Worm (Caenorhabditis elegans) whole organism, L1 larva: ENCODE results near the gene spig-3.

Experiments used
- C04F5.9 ChIP-seq: sonication (generic microtip); optimal IDR thresholded peaks from 2 replicates; lab custom pipeline; 2016; ENCODE audit warnings: missing genetic modification characterization, missing compliant biosample characterization
- C34B4.2 ChIP-seq: sonication (generic microtip); optimal IDR thresholded peaks from 2 replicates; lab custom pipeline; 2017; ENCODE audit warnings: mild to moderate bottlenecking, missing genetic modification characterization, missing compliant biosample characterization
- Y116A8C.19 ChIP-seq: sonication (generic microtip); optimal IDR thresholded peaks from 2 replicates; lab custom pipeline; 2016; ENCODE audit warnings: missing compliant biosample characterization, missing genetic modification characterization, borderline replicate concordance
- aha-1 ChIP-seq: fragments of 150-350 bp; optimal IDR thresholded peaks from 2 replicates; lab custom pipeline; 2014; ENCODE audit warnings: missing biosample characterization, missing genetic modification characterization
- aly-2 ChIP-seq: fragments of 150-350 bp; optimal IDR thresholded peaks from 2 replicates; lab custom pipeline; 2014; ENCODE audit warnings: missing biosample characterization, missing genetic modification characterization
- ceh-8 ChIP-seq: fragments of 200-800 bp; sonication (Bioruptor generic); optimal IDR thresholded peaks from 2 replicates; lab custom pipeline; 2018; ENCODE audit warnings: mild to moderate bottlenecking, missing genetic modification characterization, moderate library complexity, missing compliant biosample characterization
- ces-1 ChIP-seq: fragments of 150-350 bp; optimal IDR thresholded peaks from 2 replicates; lab custom pipeline; 2014; ENCODE audit warnings: missing biosample characterization, missing genetic modification reagents, missing genetic modification characterization
- dpl-1 ChIP-seq, 3 experiments: fragments of 150-350 bp in 2 of 3; sonication (generic microtip) in 1 of 3; optimal IDR thresholded peaks; 2 replicates each; lab custom pipeline; 2014 to 2017; ENCODE audit warnings: missing biosample characterization in 3 of 3, missing genetic modification characterization in 3 of 3, missing genetic modification reagents in 3 of 3
- dsc-1 ChIP-seq: sonication (generic microtip); optimal IDR thresholded peaks from 2 replicates; lab custom pipeline; 2016; ENCODE audit warnings: mild to moderate bottlenecking, missing genetic modification characterization, missing compliant biosample characterization
- efl-1 ChIP-seq, 4 experiments: fragments of 150-350 bp; optimal IDR thresholded peaks in 3 of 4; peaks in 1 of 4; 1 replicate in 1 of 4; 2 replicates in 3 of 4; lab custom pipeline; 2014; ENCODE audit warnings: missing biosample characterization in 2 of 4, missing genetic modification characterization in 2 of 4, missing genetic modification reagents in 2 of 4
- elt-3 ChIP-seq, 6 experiments: fragments of 150-350 bp in 1 of 6; sonication (generic microtip); optimal IDR thresholded peaks; 2 replicates each; lab custom pipeline; 2017 to 2018; ENCODE audit warnings: missing biosample characterization in 6 of 6, missing genetic modification characterization in 6 of 6, inconsistent platforms in 1 of 6
- ets-5 ChIP-seq: fragments of 200-800 bp; sonication (Bioruptor generic); IDR thresholded peaks from 2 replicates; pipeline ENCODE4 v1.3.6; 2022; ENCODE audit warnings: missing genetic modification characterization, missing compliant biosample characterization
- fkh-10 ChIP-seq: sonication (generic microtip); optimal IDR thresholded peaks from 2 replicates; lab custom pipeline; 2017; ENCODE audit warnings: missing biosample characterization, missing genetic modification reagents, missing genetic modification characterization
- fkh-8 ChIP-seq: sonication (generic microtip); optimal IDR thresholded peaks from 2 replicates; lab custom pipeline; 2016; ENCODE audit warnings: mild to moderate bottlenecking, missing genetic modification characterization, missing compliant biosample characterization
- hpl-2 ChIP-seq: fragments of 150-350 bp; optimal IDR thresholded peaks from 2 replicates; lab custom pipeline; 2014; ENCODE audit warnings: missing biosample characterization, missing genetic modification reagents, missing genetic modification characterization
- isw-1 ChIP-seq: fragments of 200-800 bp; sonication (Bioruptor generic); IDR thresholded peaks from 2 replicates; pipeline ENCODE4 v1.3.6; 2022; ENCODE audit warnings: missing genetic modification characterization, missing compliant biosample characterization
- lin-13 ChIP-seq: fragments of 150-350 bp; optimal IDR thresholded peaks from 2 replicates; lab custom pipeline; 2014; ENCODE audit warnings: missing biosample characterization, missing genetic modification reagents, missing genetic modification characterization
- lin-35 ChIP-seq, 2 experiments: fragments of 150-350 bp; optimal IDR thresholded peaks; 2 replicates each; lab custom pipeline; 2014; ENCODE audit warnings: missing biosample characterization in 2 of 2, missing genetic modification characterization in 2 of 2, missing genetic modification reagents in 2 of 2
- lir-3 ChIP-seq: sonication (generic microtip); optimal IDR thresholded peaks from 2 replicates; lab custom pipeline; 2016; ENCODE audit warnings: mild to moderate bottlenecking, missing genetic modification characterization, moderate library complexity, missing compliant biosample characterization; ENCODE audit not compliant: poor library complexity
- lsy-2 ChIP-seq, 2 experiments: fragments of 150-350 bp; optimal IDR thresholded peaks; 2 replicates each; lab custom pipeline; 2014; ENCODE audit warnings: missing biosample characterization in 2 of 2, missing genetic modification characterization in 2 of 2
- mab-9 ChIP-seq: fragments of 200-800 bp; sonication (Bioruptor generic); IDR thresholded peaks from 2 replicates; pipeline ENCODE4 v1.3.6; 2022; ENCODE audit warnings: missing genetic modification reagents, missing genetic modification characterization, missing compliant biosample characterization
- mef-2 ChIP-seq: fragments of 150-350 bp; optimal IDR thresholded peaks from 2 replicates; lab custom pipeline; 2014; ENCODE audit warnings: missing biosample characterization, missing genetic modification characterization
- nhr-28 ChIP-seq: fragments of 150-350 bp; optimal IDR thresholded peaks from 2 replicates; lab custom pipeline; 2014; ENCODE audit warnings: missing biosample characterization, missing genetic modification characterization
- nhr-76 ChIP-seq: sonication (generic microtip); optimal IDR thresholded peaks from 2 replicates; lab custom pipeline; 2017; ENCODE audit warnings: missing biosample characterization, missing genetic modification characterization
- nhr-77 ChIP-seq: fragments of 150-350 bp; optimal IDR thresholded peaks from 2 replicates; lab custom pipeline; 2014; ENCODE audit warnings: missing biosample characterization, missing genetic modification characterization
- nhr-85 ChIP-seq: sonication (generic microtip); peaks from one replicate; lab custom pipeline; 2016; ENCODE audit warnings: missing genetic modification characterization, inconsistent platforms, missing compliant biosample characterization
- nhr-90 ChIP-seq: sonication (generic microtip); optimal IDR thresholded peaks from 2 replicates; lab custom pipeline; 2016; ENCODE audit warnings: mild to moderate bottlenecking, missing genetic modification characterization, missing compliant biosample characterization; ENCODE audit not compliant: poor library complexity
- pax-3 ChIP-seq: fragments of 200-800 bp; sonication (Bioruptor generic); optimal IDR thresholded peaks from 2 replicates; lab custom pipeline; 2018; ENCODE audit warnings: mild to moderate bottlenecking, missing genetic modification characterization, moderate library complexity, missing compliant biosample characterization
- snpc-4 ChIP-seq: fragments of 150-350 bp; optimal IDR thresholded peaks from 2 replicates; lab custom pipeline; 2014; ENCODE audit warnings: missing biosample characterization, missing genetic modification characterization
- snu-23 ChIP-seq: sonication (generic microtip); optimal IDR thresholded peaks from 2 replicates; lab custom pipeline; 2016; ENCODE audit warnings: missing genetic modification characterization, missing compliant biosample characterization
- sox-4 ChIP-seq: sonication (generic microtip); optimal IDR thresholded peaks from 2 replicates; lab custom pipeline; 2016; ENCODE audit warnings: missing genetic modification characterization, missing compliant biosample characterization
- unc-130 ChIP-seq: fragments of 150-350 bp; optimal IDR thresholded peaks from 2 replicates; lab custom pipeline; 2017; ENCODE audit warnings: missing biosample characterization, missing genetic modification characterization, inconsistent platforms
- unc-86 ChIP-seq: sonication (generic microtip); optimal IDR thresholded peaks from 2 replicates; lab custom pipeline; 2016; ENCODE audit warnings: missing genetic modification characterization, missing compliant biosample characterization
- ztf-11 ChIP-seq, 2 experiments: sonication (generic microtip); optimal IDR thresholded peaks; 2 replicates each; lab custom pipeline; 2016 to 2017; ENCODE audit warnings: missing genetic modification characterization in 2 of 2, missing biosample characterization in 1 of 2, missing compliant biosample characterization in 1 of 2
- ztf-4 ChIP-seq: fragments of 150-350 bp; optimal IDR thresholded peaks from 2 replicates; lab custom pipeline; 2014; ENCODE audit warnings: missing biosample characterization, missing genetic modification characterization

The spig-3 gene

ce11 chrV:14267326-14267942 is 32.0 kb downstream of the spig-3 start:
- TF ChIP-seq lsy-2 (tag; optimal IDR thresholded peaks at IDR 0.05; lab: Kevin White, UChicago) (no peak), hpl-2 (GFP tag; lab: Kevin White, UChicago) (no peak), snpc-4 (tag; lab: Kevin White, UChicago) (no peak), mef-2 (tag; lab: Kevin White, UChicago) (no peak), C04F5.9 (tag; lab: Kevin White, UChicago) (no peak), dpl-1 (GFP tag; optimal IDR thresholded peaks at IDR 0.05; lab: Kevin White, UChicago) (no peak), aly-2 (tag; lab: Kevin White, UChicago) (no peak), sox-4 (tag; lab: Kevin White, UChicago) (no peak), ces-1 (GFP tag; lab: Kevin White, UChicago) (no peak), elt-3 (tag; optimal IDR thresholded peaks at IDR 0.05; lab: Kevin White, UChicago) (no peak), fkh-8 (tag; lab: Kevin White, UChicago) (no peak), isw-1 (GFP tag; lab: Robert Waterston, UW) (no peak), fkh-10 (no peak), nhr-28 (tag; lab: Kevin White, UChicago) (no peak), efl-1 (optimal IDR thresholded peaks at IDR 0.05; lab: Kevin White, UChicago) (no peak), efl-1 (GFP tag; optimal IDR thresholded peaks at IDR 0.05 in 1 of 2; lab: Kevin White, UChicago) (no peak), lin-13 (GFP tag; lab: Kevin White, UChicago) (no peak), dsc-1 (no peak), ceh-8 (GFP tag; lab: Kevin White, UChicago) (no peak), nhr-77 (tag; lab: Kevin White, UChicago) (no peak)

- TF ChIP-seq lin-13 (GFP tag; lab: Kevin White, UChicago), result no peak
- no peak for TF ChIP-seq efl-1 (optimal IDR thresholded peaks at IDR 0.05; lab: Kevin White, UChicago)
- TF ChIP-seq efl-1 (GFP tag; optimal IDR thresholded peaks at IDR 0.05 in 1 of 2; lab: Kevin White, UChicago), result no peak
- no peak for TF ChIP-seq Y116A8C.19 (tag; lab: Kevin White, UChicago)
- no peak for TF ChIP-seq fkh-10
- TF ChIP-seq dpl-1 (GFP tag; optimal IDR thresholded peaks at IDR 0.05; lab: Kevin White, UChicago), result no peak
- no peak for TF ChIP-seq ces-1 (GFP tag; lab: Kevin White, UChicago)
- no peak for TF ChIP-seq nhr-90 (tag; lab: Kevin White, UChicago)
- TF ChIP-seq nhr-76, result no peak
- TF ChIP-seq lir-3 (tag; lab: Kevin White, UChicago), result no peak
- TF ChIP-seq nhr-28 (tag; lab: Kevin White, UChicago), result no peak
- TF ChIP-seq nhr-77 (tag; lab: Kevin White, UChicago), result no peak
- TF ChIP-seq mab-9 (GFP tag; lab: Robert Waterston, UW), result no peak
- TF ChIP-seq unc-86 (tag; lab: Kevin White, UChicago), result no peak
- no peak for TF ChIP-seq unc-130 (tag; lab: Kevin White, UChicago)
- TF ChIP-seq nhr-85 (tag; lab: Kevin White, UChicago), result no peak
- TF ChIP-seq ztf-4, result no peak
Observed at ce11 chrV:14260831-14261230, 38.6 kb downstream of the spig-3 start, which contains the start of gene F40G12.2. Gene F40G12.2, minus strand, starts transcription at chrV:14260931.

- TF ChIP-seq snpc-4 (tag; lab: Kevin White, UChicago), result no peak
- no peak for TF ChIP-seq lin-35 (GFP tag; optimal IDR thresholded peaks at IDR 0.05; lab: Kevin White, UChicago)
- TF ChIP-seq aha-1, result no peak
- TF ChIP-seq elt-3 (tag; optimal IDR thresholded peaks at IDR 0.05; lab: Kevin White, UChicago), result no peak
- no peak for TF ChIP-seq nhr-90 (tag; lab: Kevin White, UChicago)
- no peak for TF ChIP-seq C34B4.2
- TF ChIP-seq snu-23 (GFP tag; lab: Kevin White, UChicago), result no peak
- no peak for TF ChIP-seq lsy-2 (tag; optimal IDR thresholded peaks at IDR 0.05; lab: Kevin White, UChicago)
- no peak for TF ChIP-seq ets-5
- TF ChIP-seq ztf-11 (tag; optimal IDR thresholded peaks at IDR 0.05; lab: Kevin White, UChicago), result no peak
- TF ChIP-seq, all 84 proteins: peak for 0
Observed at ce11 chrV:14256813-14257212, 42.7 kb downstream of the spig-3 start, which contains the start of gene sre-8. Gene sre-8, plus strand, starts transcription at chrV:14257113.

DNA sequence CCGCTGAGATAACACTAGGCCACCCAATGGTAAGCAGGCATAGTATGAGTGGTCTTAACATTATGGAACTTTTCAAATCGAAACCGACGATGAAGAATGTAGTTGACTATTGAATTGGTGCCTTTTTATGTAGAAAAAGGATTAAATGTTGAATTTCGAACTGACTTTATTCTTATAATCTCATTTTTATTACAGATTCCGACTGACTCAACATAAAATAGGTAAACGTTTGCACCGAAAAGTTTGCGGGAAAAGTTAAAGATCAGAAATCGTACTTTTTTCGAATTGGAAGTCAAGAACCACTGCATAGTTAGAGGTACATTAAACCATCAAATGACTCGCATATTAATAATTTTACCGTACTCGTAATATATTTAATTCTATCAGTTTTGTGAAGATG is 45.2 kb downstream of the spig-3 start, which contains the start of gene K02E11.7:
K02E11.7 (minus strand) TSS at position 101 of the 400 bp plus-strand sequence.
- TF ChIP-seq pax-3 (peak; percentile 0), fkh-10 (no peak)
